Worm (Caenorhabditis elegans) whole organism, L4 larva: ENCODE results near the gene zipt-2.2.

Experiments
- R02D3.7 ChIP-seq: fragments of 150-350 bp; sonication (generic microtip); optimal IDR thresholded peaks from 3 replicates; lab custom pipeline; 2014; ENCODE audit warnings: missing biosample characterization, missing genetic modification characterization
- T20F7.1 ChIP-seq: fragments of 200-800 bp; sonication (Bioruptor generic); optimal IDR thresholded peaks from 2 replicates; lab custom pipeline; 2018; ENCODE audit warnings: mild to moderate bottlenecking, missing genetic modification characterization, missing compliant biosample characterization
- T26A8.4 ChIP-seq: fragments of 200-800 bp; sonication (Bioruptor generic); IDR thresholded peaks from 2 replicates; pipeline ENCODE4 v1.3.6; 2022; ENCODE audit warnings: missing genetic modification characterization, missing compliant biosample characterization
- ZK337.2 ChIP-seq: fragments of 200-800 bp; sonication (Bioruptor generic); IDR thresholded peaks from 2 replicates; pipeline ENCODE4 v1.3.6; 2022; ENCODE audit warnings: missing genetic modification reagents, missing genetic modification characterization, missing compliant biosample characterization
- ZK546.5 ChIP-seq, 2 experiments: sonication (generic microtip); optimal IDR thresholded peaks; 2 replicates each; lab custom pipeline; 2017; ENCODE audit warnings: missing biosample characterization in 2 of 2, missing genetic modification characterization in 2 of 2
- aha-1 ChIP-seq: fragments of 150-350 bp; peaks from one replicate; lab custom pipeline; 2014; ENCODE audit warnings: missing biosample characterization, missing genetic modification characterization
- aly-2 ChIP-seq: sonication (generic microtip); optimal IDR thresholded peaks from 2 replicates; lab custom pipeline; 2018; ENCODE audit warnings: missing biosample characterization, missing genetic modification characterization
- ama-1 ChIP-seq: fragments of 150-350 bp; optimal IDR thresholded peaks from 2 replicates; lab custom pipeline; 2014; ENCODE audit warnings: inconsistent platforms, mixed read lengths
- ceh-20 ChIP-seq: fragments of 200-800 bp; sonication (Bioruptor generic); IDR thresholded peaks from 2 replicates; pipeline ENCODE4 v1.3.6; 2022; ENCODE audit warnings: missing genetic modification reagents, missing genetic modification characterization, missing compliant biosample characterization
- ceh-28 ChIP-seq: fragments of 150-350 bp; optimal IDR thresholded peaks from 2 replicates; lab custom pipeline; 2014; ENCODE audit warnings: missing biosample characterization, missing genetic modification reagents, missing genetic modification characterization
- ceh-82 ChIP-seq: sonication (generic microtip); optimal IDR thresholded peaks from 2 replicates; lab custom pipeline; 2017; ENCODE audit warnings: missing biosample characterization, missing genetic modification characterization
- ctbp-1 ChIP-seq: fragments of 200-800 bp; sonication (Bioruptor generic); IDR thresholded peaks from 2 replicates; pipeline ENCODE4 v1.3.6; 2022; ENCODE audit warnings: missing genetic modification reagents, missing genetic modification characterization, missing compliant biosample characterization
- daf-16 ChIP-seq, 3 experiments: sonication (generic microtip); optimal IDR thresholded peaks; 2 replicates each; lab custom pipeline; 2016 to 2017; ENCODE audit warnings: missing genetic modification characterization in 3 of 3, missing genetic modification reagents in 3 of 3, mild to moderate bottlenecking in 2 of 3, missing compliant biosample characterization in 2 of 3, missing biosample characterization in 1 of 3, moderate library complexity in 1 of 3
- dpl-1 ChIP-seq: fragments of 150-350 bp; optimal IDR thresholded peaks from 2 replicates; lab custom pipeline; 2014; ENCODE audit warnings: missing biosample characterization, missing genetic modification reagents, missing genetic modification characterization
- egl-43 ChIP-seq: fragments of 200-800 bp; sonication (Bioruptor generic); IDR thresholded peaks from 2 replicates; pipeline ENCODE4 v1.3.6; 2022; ENCODE audit warnings: missing genetic modification reagents, missing genetic modification characterization, missing compliant biosample characterization
- fkh-10 ChIP-seq: fragments of 150-350 bp; optimal IDR thresholded peaks from 2 replicates; lab custom pipeline; 2014; ENCODE audit warnings: missing biosample characterization, missing genetic modification reagents, missing genetic modification characterization
- gei-8 ChIP-seq: fragments of 200-800 bp; sonication (Bioruptor generic); optimal IDR thresholded peaks from 2 replicates; lab custom pipeline; 2018; ENCODE audit warnings: mild to moderate bottlenecking, missing genetic modification characterization, missing compliant biosample characterization
- hif-1 ChIP-seq, 2 experiments: sonication (generic microtip); optimal IDR thresholded peaks; 2 replicates each; lab custom pipeline; 2016 to 2017; ENCODE audit warnings: missing compliant biosample characterization in 2 of 2, missing genetic modification characterization in 2 of 2, missing genetic modification reagents in 2 of 2, missing genotype in 2 of 2, mild to moderate bottlenecking in 1 of 2
- hlh-11 ChIP-seq: fragments of 200-800 bp; sonication (Bioruptor generic); optimal IDR thresholded peaks from 2 replicates; lab custom pipeline; 2018; ENCODE audit warnings: mild to moderate bottlenecking, missing genetic modification characterization, missing compliant biosample characterization
- hmg-1.1 ChIP-seq: fragments of 200-800 bp; sonication (Bioruptor generic); IDR thresholded peaks from 2 replicates; pipeline ENCODE4 v1.3.6; 2022; ENCODE audit warnings: missing genetic modification reagents, missing genetic modification characterization, missing compliant biosample characterization
- lim-7 ChIP-seq: fragments of 200-800 bp; sonication (Bioruptor generic); IDR thresholded peaks from 2 replicates; pipeline ENCODE4 v1.3.6; 2022; ENCODE audit warnings: missing genetic modification characterization, missing compliant biosample characterization
- lin-15B ChIP-seq: fragments of 150-350 bp; sonication (generic microtip); optimal IDR thresholded peaks from 3 replicates; lab custom pipeline; 2014; ENCODE audit warnings: missing biosample characterization, missing genetic modification characterization
- lin-38 ChIP-seq: fragments of 200-800 bp; sonication (Bioruptor generic); IDR thresholded peaks from 2 replicates; pipeline ENCODE4 v1.3.6; 2022; ENCODE audit warnings: missing genetic modification reagents, missing genetic modification characterization, missing compliant biosample characterization
- madf-5 ChIP-seq, 2 experiments: fragments of 200-800 bp; sonication (Bioruptor generic); IDR thresholded peaks; 2 replicates each; pipeline ENCODE4 v1.3.6; 2022; ENCODE audit warnings: missing compliant biosample characterization in 2 of 2, missing genetic modification characterization in 2 of 2
- mdl-1 ChIP-seq, 2 experiments: fragments of 150-350 bp in 1 of 2; sonication (generic microtip) in 1 of 2; optimal IDR thresholded peaks; 2 replicates each; lab custom pipeline; 2014 to 2017; ENCODE audit warnings: missing biosample characterization in 2 of 2, missing genetic modification characterization in 2 of 2
- mep-1 ChIP-seq: fragments of 150-350 bp; sonication (generic microtip); optimal IDR thresholded peaks from 3 replicates; lab custom pipeline; 2014; ENCODE audit warnings: missing biosample characterization, missing genetic modification characterization
- mes-2 ChIP-seq: sonication (generic microtip); optimal IDR thresholded peaks from 2 replicates; lab custom pipeline; 2016; ENCODE audit warnings: missing genotype, mild to moderate bottlenecking, missing genetic modification characterization, missing compliant biosample characterization; ENCODE audit not compliant: poor library complexity, severe bottlenecking
- nhr-11 ChIP-seq: fragments of 150-350 bp; optimal IDR thresholded peaks from 2 replicates; lab custom pipeline; 2014; ENCODE audit warnings: missing biosample characterization, missing genetic modification characterization
- nhr-28 ChIP-seq: fragments of 150-350 bp; optimal IDR thresholded peaks from 2 replicates; lab custom pipeline; 2014; ENCODE audit warnings: missing biosample characterization, missing genetic modification characterization
- set-16 ChIP-seq: fragments of 200-800 bp; sonication (Bioruptor generic); IDR thresholded peaks from 2 replicates; pipeline ENCODE4 v1.3.6; 2022; ENCODE audit warnings: missing genetic modification reagents, missing genetic modification characterization, missing compliant biosample characterization
- snpc-4 ChIP-seq: fragments of 150-350 bp; optimal IDR thresholded peaks from 2 replicates; lab custom pipeline; 2014; ENCODE audit warnings: missing biosample characterization, missing genetic modification characterization
- unc-39 ChIP-seq: sonication (generic microtip); optimal IDR thresholded peaks from 2 replicates; lab custom pipeline; 2017; ENCODE audit warnings: missing biosample characterization, missing genetic modification characterization
- unc-62 ChIP-seq, 3 experiments: fragments of 150-350 bp in 1 of 3; sonication (generic microtip); optimal IDR thresholded peaks in 2 of 3; peaks in 1 of 3; 1 replicate in 1 of 3; 2 replicates in 2 of 3; lab custom pipeline; 2014 to 2017; ENCODE audit warnings: missing biosample characterization in 3 of 3, missing genetic modification characterization in 3 of 3, missing genetic modification reagents in 3 of 3, missing genotype in 1 of 3
- vab-7 ChIP-seq: fragments of 200-800 bp; sonication (Bioruptor generic); IDR thresholded peaks from 2 replicates; pipeline ENCODE4 v1.3.6; 2022; ENCODE audit warnings: missing genetic modification reagents, missing genetic modification characterization, missing compliant biosample characterization
- zag-1 ChIP-seq: fragments of 150-350 bp; optimal IDR thresholded peaks from 2 replicates; lab custom pipeline; 2014; ENCODE audit warnings: missing biosample characterization, missing genetic modification characterization
- zfp-2 ChIP-seq: sonication (generic microtip); optimal IDR thresholded peaks from 2 replicates; lab custom pipeline; 2016; ENCODE audit warnings: mild to moderate bottlenecking, missing genetic modification characterization, missing compliant biosample characterization

zipt-2.2 gene

DNA sequence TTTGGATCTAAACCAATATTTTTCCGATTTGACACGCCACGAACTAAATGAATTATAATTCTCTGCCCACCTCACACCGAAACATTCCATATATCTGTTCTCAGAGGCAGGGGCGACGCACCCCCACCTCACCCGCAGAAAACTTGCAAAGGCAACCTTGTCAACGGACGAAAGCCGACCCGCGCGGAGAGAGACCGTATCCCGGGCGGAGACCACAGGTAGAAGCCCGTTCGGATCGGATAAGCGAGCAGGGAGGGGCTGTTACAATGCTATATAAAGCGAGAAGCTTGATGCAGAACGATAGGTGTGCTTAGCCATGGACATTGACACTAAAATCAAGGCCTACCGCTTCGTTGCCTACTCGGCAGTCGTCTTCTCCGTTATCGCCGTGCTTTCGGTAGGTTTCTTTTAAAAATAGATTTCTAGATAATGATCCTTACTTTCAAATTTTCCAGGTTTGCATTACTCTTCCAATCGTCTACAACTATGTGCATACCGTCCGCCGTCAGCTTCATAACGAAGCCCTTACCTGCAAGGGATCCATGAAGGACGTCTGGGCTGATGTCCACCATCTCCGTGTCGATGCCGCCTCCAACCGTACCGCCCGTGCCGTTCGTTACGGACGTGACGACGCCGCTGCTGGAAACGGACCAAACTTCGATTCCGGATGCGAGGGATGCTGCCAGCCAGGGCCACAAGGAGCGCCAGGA, at the start of gene zipt-2.2, which contains the start of gene dpy-13:
Gene zipt-2.2 (minus strand): TSS at position 51 of the 710 bp plus-strand sequence.
Gene dpy-13 (plus strand): TSS at position 300 of the 710 bp plus-strand sequence.
- TF ChIP-seq lim-7 (GFP tag; lab: Robert Waterston, UW) = 0 out of 2 replicates have a peak, but pooled peaks have one; percentile 11
- peak; percentile 84 for TF ChIP-seq ama-1 (lab: Kevin White, UChicago)
- TF ChIP-seq nhr-28 (tag; lab: Kevin White, UChicago) = peak; percentile 8
- TF ChIP-seq hif-1 (tag; optimal IDR thresholded peaks at IDR 0.05; lab: Kevin White, UChicago) = no peak
- peak; percentile 73; the same call in 1 of the 2 replicates for TF ChIP-seq egl-43 (GFP tag; lab: Robert Waterston, UW)
- peak; percentile 67; the same call in 1 of the 2 replicates for TF ChIP-seq T26A8.4 (GFP tag; lab: Robert Waterston, UW)

ce11 chrIV:4284020-4284419, 48.9 kb upstream of the zipt-2.2 start, which contains the start of gene F15E6.6:
TSS of gene F15E6.6 (minus strand) at chrIV:4284120.
- TF ChIP-seq daf-16 (GFP tag; optimal IDR thresholded peaks at IDR 0.05; lab: Kevin White, UChicago) = no peak
- peak; percentile 20 for TF ChIP-seq daf-16 (tag; optimal IDR thresholded peaks at IDR 0.05; lab: Kevin White, UChicago)
- TF ChIP-seq lin-15B = no peak

DNA sequence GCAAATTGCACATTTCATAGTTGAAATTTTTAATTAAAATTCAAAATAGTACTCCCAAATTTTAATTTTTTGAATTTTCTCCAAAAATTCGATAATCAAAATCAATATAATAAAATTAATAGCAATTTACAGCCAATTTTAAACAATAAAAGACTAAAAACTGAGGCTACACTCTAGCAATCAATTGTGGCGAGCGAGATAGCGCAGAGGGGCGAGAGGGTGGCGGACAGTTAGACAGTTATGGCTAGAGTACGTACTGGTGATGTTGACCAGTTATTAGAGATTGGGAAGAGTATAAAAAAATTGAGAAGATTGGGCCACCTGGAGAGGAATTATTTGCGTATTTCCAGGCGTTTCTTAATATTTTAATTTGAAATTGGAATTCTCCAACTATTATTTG, 42.5 kb upstream of the zipt-2.2 start, which contains the start of gene nhr-78:
Gene nhr-78 (minus strand): TSS at position 182 of the 400 bp plus-strand sequence.
- TF ChIP-seq snpc-4 = no peak
- no peak for TF ChIP-seq madf-5 (GFP tag; IDR thresholded peaks at IDR 0.05; lab: Robert Waterston, UW)
- 0 out of 2 replicates have a peak, but pooled peaks have one; percentile 29 for TF ChIP-seq hmg-1.1 (GFP tag; lab: Robert Waterston, UW)
- TF ChIP-seq vab-7 = no peak
- TF ChIP-seq ZK546.5 (tag; optimal IDR thresholded peaks at IDR 0.05; lab: Kevin White, UChicago) = no peak
- peak; percentile 70 for TF ChIP-seq mes-2 (tag; lab: Kevin White, UChicago)
- peak; percentile 10 for TF ChIP-seq hlh-11 (tag; lab: Kevin White, UChicago)
- TF ChIP-seq gei-8 (GFP tag; lab: Kevin White, UChicago) = no peak

- TF ChIP-seq unc-39 (tag; lab: Kevin White, UChicago) = no peak
- TF ChIP-seq aha-1 (tag; lab: Kevin White, UChicago) = no peak
- TF ChIP-seq ctbp-1 (GFP tag; lab: Robert Waterston, UW) = no peak
- no peak for TF ChIP-seq nhr-11 (tag; lab: Kevin White, UChicago)
- TF ChIP-seq zag-1 (tag; lab: Kevin White, UChicago) = no peak
- no peak for TF ChIP-seq snpc-4
- TF ChIP-seq, all 104 proteins: peak for 0
Measured at ce11 chrIV:4272167-4272566, 37.0 kb upstream of the zipt-2.2 start, which contains the start of gene F36A4.1. TSS of gene F36A4.1 (plus strand) at chrIV:4272467.

ce11 chrIV:4270925-4271324, 35.8 kb upstream of the zipt-2.2 start, which contains the start of gene F36A4.2:
TSS of gene F36A4.2 (plus strand) at chrIV:4271225.
- TF ChIP-seq aha-1 (tag; lab: Kevin White, UChicago) (no peak), ceh-82 (tag; lab: Kevin White, UChicago) (no peak)

DNA sequence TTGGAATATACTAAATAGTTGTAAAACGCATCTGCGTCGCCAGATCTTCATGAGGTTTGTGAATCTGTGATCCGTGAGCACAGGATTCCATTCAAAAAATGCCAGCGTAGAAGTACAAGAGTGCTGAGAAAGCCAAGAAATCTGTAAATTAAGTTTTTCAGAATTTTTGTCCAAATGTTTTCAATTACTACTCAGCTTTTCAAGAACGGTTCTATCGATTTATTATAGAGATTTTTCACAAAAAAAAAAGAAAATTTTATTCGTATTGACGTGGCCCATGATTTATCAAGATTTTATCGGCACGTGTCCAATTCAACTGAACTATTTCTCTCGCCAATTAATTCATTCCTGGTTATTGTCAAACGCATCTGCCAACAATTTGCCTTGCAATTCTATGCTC, 34.1 kb upstream of the zipt-2.2 start, which contains the start of gene F36A4.3:
Gene F36A4.3 (plus strand): TSS at position 301 of the 400 bp plus-strand sequence.
- TF ChIP-seq unc-62 (GFP tag; optimal IDR thresholded peaks at IDR 0.05 in 1 of 2; lab: Kevin White, UChicago) (peak in 1 of 2 experiments; percentile 73), unc-62 (tag; optimal IDR thresholded peaks at IDR 0.05; lab: Kevin White, UChicago) (no peak), ama-1 (lab: Kevin White, UChicago) (no peak)

DNA sequence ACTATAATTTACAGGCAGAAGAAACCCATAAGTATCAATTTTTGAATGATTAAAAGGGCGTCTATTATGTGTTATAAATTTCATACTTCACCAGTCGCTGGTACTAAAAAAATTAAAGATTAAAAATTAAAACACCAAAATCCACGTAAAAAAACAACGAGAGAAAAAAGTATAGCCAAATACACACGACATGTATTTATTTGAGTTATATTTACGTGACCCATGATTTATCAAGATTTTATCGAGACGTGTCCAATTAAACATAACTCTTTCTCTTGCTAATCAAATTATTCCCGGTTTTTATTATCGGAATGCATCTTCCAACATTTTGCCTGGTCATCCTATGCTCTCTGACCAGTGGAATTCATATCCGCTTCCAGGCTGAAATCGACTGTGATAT, 32.2 kb upstream of the zipt-2.2 start, which contains the start of gene F36A4.4:
Gene F36A4.4 (plus strand): TSS at position 301 of the 400 bp plus-strand sequence.
- no peak for TF ChIP-seq set-16 (GFP tag; lab: Robert Waterston, UW)
- TF ChIP-seq aly-2 (tag; lab: Kevin White, UChicago) = no peak
- no peak for TF ChIP-seq aha-1 (tag; lab: Kevin White, UChicago)
- TF ChIP-seq ceh-28 (tag; lab: Kevin White, UChicago) = no peak
- no peak for TF ChIP-seq ceh-20 (GFP tag; lab: Robert Waterston, UW)
- TF ChIP-seq mdl-1 (tag; optimal IDR thresholded peaks at IDR 0.05; lab: Kevin White, UChicago) = no peak
- TF ChIP-seq dpl-1 (GFP tag; lab: Kevin White, UChicago) = no peak
- no peak for TF ChIP-seq unc-62 (GFP tag; optimal IDR thresholded peaks at IDR 0.05 in 1 of 2; lab: Kevin White, UChicago)
- TF ChIP-seq unc-62 (tag; optimal IDR thresholded peaks at IDR 0.05; lab: Kevin White, UChicago) = no peak
- TF ChIP-seq R02D3.7 (tag; lab: Kevin White, UChicago) = no peak
- no peak for TF ChIP-seq zfp-2 (tag; lab: Kevin White, UChicago)
- no peak for TF ChIP-seq T20F7.1 (GFP tag; lab: Kevin White, UChicago)
- TF ChIP-seq ZK337.2 = no peak
- TF ChIP-seq lim-7 (GFP tag; lab: Robert Waterston, UW) = no peak
- no peak for TF ChIP-seq mep-1 (tag; lab: Kevin White, UChicago)
- no peak for TF ChIP-seq hif-1 (tag; optimal IDR thresholded peaks at IDR 0.05; lab: Kevin White, UChicago)
- TF ChIP-seq lin-38 (GFP tag; lab: Robert Waterston, UW) = no peak
- TF ChIP-seq fkh-10 = no peak
